Worm (Caenorhabditis elegans) whole organism, dauer: Measurements from ENCODE around the gene F21G4.3.

Source experiments
- unc-62 ChIP-seq: sonication (generic microtip); optimal IDR thresholded peaks from 2 replicates; lab custom pipeline; 2017; ENCODE audit warnings: missing biosample characterization, missing genetic modification reagents, missing genetic modification characterization

The F21G4.3 gene

ce11 chrX:9941379-9941778 is 46.4 kb downstream of the F21G4.3 start:
- no peak for TF ChIP-seq unc-62 (GFP tag; lab: Kevin White, UChicago)
